Worm (Caenorhabditis elegans) whole organism, L4 larva: ENCODE data around the gene R107.5.

Experiments
- Y105C5A.15 ChIP-seq: fragments of 200-800 bp; sonication (Bioruptor generic); IDR thresholded peaks from 2 replicates; pipeline ENCODE4 v1.3.6; 2022; ENCODE audit warnings: missing genetic modification characterization, missing compliant biosample characterization
- ceh-82 ChIP-seq: sonication (generic microtip); optimal IDR thresholded peaks from 2 replicates; lab custom pipeline; 2017; ENCODE audit warnings: missing biosample characterization, missing genetic modification characterization
- ctbp-1 ChIP-seq: fragments of 200-800 bp; sonication (Bioruptor generic); IDR thresholded peaks from 2 replicates; pipeline ENCODE4 v1.3.6; 2022; ENCODE audit warnings: missing genetic modification reagents, missing genetic modification characterization, missing compliant biosample characterization
- dpl-1 ChIP-seq: fragments of 150-350 bp; optimal IDR thresholded peaks from 2 replicates; lab custom pipeline; 2014; ENCODE audit warnings: missing biosample characterization, missing genetic modification reagents, missing genetic modification characterization
- dve-1 ChIP-seq: sonication (generic microtip); optimal IDR thresholded peaks from 2 replicates; lab custom pipeline; 2017; ENCODE audit warnings: antibody characterized with exemption, mild to moderate bottlenecking, missing genetic modification characterization, missing compliant biosample characterization; ENCODE audit not compliant: insufficient read depth
- hlh-11 ChIP-seq: fragments of 200-800 bp; sonication (Bioruptor generic); optimal IDR thresholded peaks from 2 replicates; lab custom pipeline; 2018; ENCODE audit warnings: mild to moderate bottlenecking, missing genetic modification characterization, missing compliant biosample characterization
- mdl-1 ChIP-seq, 2 experiments: fragments of 150-350 bp in 1 of 2; sonication (generic microtip) in 1 of 2; optimal IDR thresholded peaks; 2 replicates each; lab custom pipeline; 2014 to 2017; ENCODE audit warnings: missing biosample characterization in 2 of 2, missing genetic modification characterization in 2 of 2
- nhr-10 ChIP-seq: fragments of 150-350 bp; optimal IDR thresholded peaks from 2 replicates; lab custom pipeline; 2014; ENCODE audit warnings: missing biosample characterization, missing genetic modification characterization
- pha-4 ChIP-seq, 2 experiments: fragments of 150-350 bp in 1 of 2; fragments of 200-800 bp in 1 of 2; sonication (Bioruptor generic) in 1 of 2; IDR thresholded peaks in 1 of 2; optimal IDR thresholded peaks in 1 of 2; 2 replicates each; pipeline versions ENCODE4 v1.3.6 to Lab custom; 2014 to 2022; ENCODE audit warnings: missing genetic modification characterization in 2 of 2, missing genetic modification reagents in 2 of 2, missing biosample characterization in 1 of 2, missing compliant biosample characterization in 1 of 2
- skn-1 ChIP-seq: fragments of 150-350 bp; optimal IDR thresholded peaks from 2 replicates; lab custom pipeline; 2014; ENCODE audit warnings: missing biosample characterization, missing genetic modification characterization
- zag-1 ChIP-seq: fragments of 150-350 bp; optimal IDR thresholded peaks from 2 replicates; lab custom pipeline; 2014; ENCODE audit warnings: missing biosample characterization, missing genetic modification characterization

- no peak for TF ChIP-seq skn-1 (tag; lab: Kevin White, UChicago)
- no peak for TF ChIP-seq dve-1
- no peak for TF ChIP-seq dpl-1 (GFP tag; lab: Kevin White, UChicago)
- TF ChIP-seq ceh-82 (tag; lab: Kevin White, UChicago): no peak
- no peak for TF ChIP-seq zag-1 (tag; lab: Kevin White, UChicago)
- TF ChIP-seq nhr-10 (tag; lab: Kevin White, UChicago): no peak
- no peak for TF ChIP-seq mdl-1 (tag; optimal IDR thresholded peaks at IDR 0.05; lab: Kevin White, UChicago)
- TF ChIP-seq Y105C5A.15: no peak
- no peak for TF ChIP-seq hlh-11
- no peak for TF ChIP-seq pha-4 (GFP tag; IDR thresholded peaks at IDR 0.05; lab: Robert Waterston, UW)
- TF ChIP-seq pha-4 (tag; optimal IDR thresholded peaks at IDR 0.05; lab: Kevin White, UChicago): no peak
- TF ChIP-seq ctbp-1 (GFP tag; lab: Robert Waterston, UW): no peak
Measured at ce11 chrIII:9051714-9052113, 1.9 kb downstream of the R107.5 start.
